Fruit fly (Drosophila melanogaster): ENCODE data around the gene CG11594.

Gene CG11594

dm6 chr3L:3977622-3978355 is 48.0 kb downstream of the CG11594 start (continued):
- peak; percentile 89 for TF ChIP-seq sqz (GFP tag; optimal IDR thresholded peaks at IDR 0.05)
- peak; percentile 78 for TF ChIP-seq CG18262 (tag; optimal IDR thresholded peaks at IDR 0.05)
- peak; percentile 76 for TF ChIP-seq CG10979 (tag; optimal IDR thresholded peaks at IDR 0.05)
- TF ChIP-seq CG5245 (GFP tag; optimal IDR thresholded peaks at IDR 0.05), result peak; percentile 5
- no peak for TF ChIP-seq Myb (GFP tag; optimal IDR thresholded peaks at IDR 0.05)
- no peak for TF ChIP-seq trh (GFP tag; optimal IDR thresholded peaks at IDR 0.05)
- no peak for TF ChIP-seq fru (optimal IDR thresholded peaks at IDR 0.05)
- TF ChIP-seq CG2889 (GFP tag; IDR thresholded peaks at IDR 0.05), result no peak
- TF ChIP-seq org-1 (GFP tag; optimal IDR thresholded peaks at IDR 0.05), result no peak
- TF ChIP-seq mirr (GFP tag; optimal IDR thresholded peaks at IDR 0.05), result no peak
- no peak for TF ChIP-seq Hr78 (GFP tag; optimal IDR thresholded peaks at IDR 0.05)
- no peak for TF ChIP-seq dpn (GFP tag; optimal IDR thresholded peaks at IDR 0.05)
- TF ChIP-seq Ada2b (GFP tag; IDR thresholded peaks at IDR 0.05), result no peak
- peak; percentile 48 for TF ChIP-seq CG8924 (tag; optimal IDR thresholded peaks at IDR 0.05)
- no peak for TF ChIP-seq fu2 (GFP tag; optimal IDR thresholded peaks at IDR 0.05)
- TF ChIP-seq ranshi (GFP tag; IDR thresholded peaks at IDR 0.05), result no peak
- TF ChIP-seq HmgZ (tag; optimal IDR thresholded peaks at IDR 0.05), result no peak
- no peak for TF ChIP-seq Ptx1 (GFP tag; IDR thresholded peaks at IDR 0.05)
- TF ChIP-seq CG4854 (GFP tag; optimal IDR thresholded peaks at IDR 0.05), result no peak
- TF ChIP-seq gcm (GFP tag; optimal IDR thresholded peaks at IDR 0.05), result peak; percentile 19
- no peak for TF ChIP-seq TFAM (GFP tag; optimal IDR thresholded peaks at IDR 0.05)
- TF ChIP-seq Oli (tag; optimal IDR thresholded peaks at IDR 0.05), result peak; percentile 20
- TF ChIP-seq CG10959 (GFP tag; IDR thresholded peaks at IDR 0.05), result peak; percentile 63
- TF ChIP-seq Fer3 (tag; optimal IDR thresholded peaks at IDR 0.05), result no peak
- TF ChIP-seq CG4404 (GFP tag; IDR thresholded peaks at IDR 0.05), result peak; percentile 67
- TF ChIP-seq CkIIα-i1 (GFP tag; IDR thresholded peaks at IDR 0.05), result no peak
- no peak for TF ChIP-seq wek (GFP tag; optimal IDR thresholded peaks at IDR 0.05)
- no peak for TF ChIP-seq Xbp1 (GFP tag; optimal IDR thresholded peaks at IDR 0.05)
- TF ChIP-seq CG15601 (tag; optimal IDR thresholded peaks at IDR 0.05), result peak; percentile 29
- TF ChIP-seq knrl (GFP tag; IDR thresholded peaks at IDR 0.05; ENCODE audit: partially characterized antibody), result no peak
- no peak for TF ChIP-seq yki (optimal IDR thresholded peaks at IDR 0.05)
- peak; percentile 54; the same call in 2 of the 3 replicates for TF ChIP-seq CG17361 (GFP tag; IDR thresholded peaks at IDR 0.05)
- no peak for TF ChIP-seq Hand (GFP tag; optimal IDR thresholded peaks at IDR 0.05)
- TF ChIP-seq CG3407 (GFP tag; optimal IDR thresholded peaks at IDR 0.05), result no peak
- TF ChIP-seq CG5180 (GFP tag; optimal IDR thresholded peaks at IDR 0.05), result no peak
- TF ChIP-seq Hmr (GFP tag; optimal IDR thresholded peaks at IDR 0.05), result no peak
- TF ChIP-seq Pdp1 (GFP tag; optimal IDR thresholded peaks at IDR 0.05), result no peak
- TF ChIP-seq CG10565 (GFP tag; optimal IDR thresholded peaks at IDR 0.05), result no peak
- no peak for TF ChIP-seq CG13424 (tag; optimal IDR thresholded peaks at IDR 0.05)
- no peak for TF ChIP-seq HLH4C (GFP tag; IDR thresholded peaks at IDR 0.05; ENCODE audit: partially characterized antibody)
- no peak for TF ChIP-seq Abd-B (GFP tag; optimal IDR thresholded peaks at IDR 0.05)
- no peak for TF ChIP-seq Side (GFP tag; optimal IDR thresholded peaks at IDR 0.05)
- peak; percentile 16 for TF ChIP-seq CG1603 (tag; optimal IDR thresholded peaks at IDR 0.05)
- peak; percentile 38 for TF ChIP-seq CG2202 (tag; optimal IDR thresholded peaks at IDR 0.05)
- no peak for TF ChIP-seq CG30020 (tag; optimal IDR thresholded peaks at IDR 0.05)
- TF ChIP-seq CG18599 (GFP tag; optimal IDR thresholded peaks at IDR 0.05), result no peak
- TF ChIP-seq CG9727 (GFP tag; optimal IDR thresholded peaks at IDR 0.05), result peak; percentile 78
- no peak for TF ChIP-seq Vsx1 (GFP tag; optimal IDR thresholded peaks at IDR 0.05)
- peak; percentile 57 for TF ChIP-seq nmo (GFP tag; optimal IDR thresholded peaks at IDR 0.05)

Measured in whole organism, embryonic.